Worm (Caenorhabditis elegans) whole organism, L3 larva: ENCODE results near the gene T13C5.9.
A peak's percentile ranks its signal among the peaks of the same experiment; 100 is the strongest.

Experiments
- ZK546.5 ChIP-seq: sonication (generic microtip); optimal IDR thresholded peaks from 2 replicates; lab custom pipeline; 2017; ENCODE audit warnings: missing biosample characterization, missing genetic modification characterization
- aly-2 ChIP-seq: fragments of 150-350 bp; optimal IDR thresholded peaks from 2 replicates; lab custom pipeline; 2014; ENCODE audit warnings: missing biosample characterization, missing genetic modification characterization
- ceh-16 ChIP-seq: sonication (generic microtip); optimal IDR thresholded peaks from 2 replicates; lab custom pipeline; 2017; ENCODE audit warnings: missing biosample characterization, missing genetic modification characterization
- ceh-28 ChIP-seq: fragments of 150-350 bp; optimal IDR thresholded peaks from 2 replicates; lab custom pipeline; 2014; ENCODE audit warnings: missing biosample characterization, missing genetic modification reagents, missing genetic modification characterization
- ceh-9 ChIP-seq: sonication (generic microtip); optimal IDR thresholded peaks from 2 replicates; lab custom pipeline; 2018; ENCODE audit warnings: missing biosample characterization, missing genetic modification characterization
- egl-5 ChIP-seq: fragments of 150-350 bp; optimal IDR thresholded peaks from 2 replicates; lab custom pipeline; 2017; ENCODE audit warnings: missing biosample characterization, missing genetic modification reagents, missing genetic modification characterization, inconsistent platforms
- elt-2 ChIP-seq: sonication (generic microtip); optimal IDR thresholded peaks from 2 replicates; lab custom pipeline; 2016; ENCODE audit warnings: missing genetic modification reagents, mild to moderate bottlenecking, missing genetic modification characterization, missing compliant biosample characterization
- eor-1 ChIP-seq, 2 experiments: fragments of 150-350 bp; optimal IDR thresholded peaks; 2 replicates each; lab custom pipeline; 2014 to 2018; ENCODE audit warnings: missing biosample characterization in 2 of 2, missing genetic modification characterization in 2 of 2
- fkh-10 ChIP-seq: sonication (generic microtip); optimal IDR thresholded peaks from 2 replicates; lab custom pipeline; 2017; ENCODE audit warnings: missing biosample characterization, missing genetic modification reagents, missing genetic modification characterization
- hmg-11 ChIP-seq: sonication (generic microtip); optimal IDR thresholded peaks from 2 replicates; lab custom pipeline; 2016; ENCODE audit warnings: missing genetic modification characterization, missing compliant biosample characterization
- jun-1 ChIP-seq: fragments of 150-350 bp; optimal IDR thresholded peaks from 2 replicates; lab custom pipeline; 2014; ENCODE audit warnings: missing biosample characterization, missing genetic modification reagents, missing genetic modification characterization
- lin-15B ChIP-seq: fragments of 150-350 bp; optimal IDR thresholded peaks from 2 replicates; lab custom pipeline; 2014; ENCODE audit warnings: missing biosample characterization, missing genetic modification characterization
- lin-39 ChIP-seq: fragments of 150-350 bp; optimal IDR thresholded peaks from 2 replicates; lab custom pipeline; 2018; ENCODE audit warnings: missing biosample characterization, missing genetic modification reagents, missing genetic modification characterization
- lsy-12 ChIP-seq: sonication (generic microtip); optimal IDR thresholded peaks from 2 replicates; lab custom pipeline; 2016; ENCODE audit warnings: mild to moderate bottlenecking, missing genetic modification characterization, missing compliant biosample characterization
- mdl-1 ChIP-seq: fragments of 150-350 bp; optimal IDR thresholded peaks from 2 replicates; lab custom pipeline; 2014; ENCODE audit warnings: missing biosample characterization, missing genetic modification characterization
- mml-1 ChIP-seq: fragments of 150-350 bp; sonication (generic microtip); optimal IDR thresholded peaks from 3 replicates; lab custom pipeline; 2014; ENCODE audit warnings: missing biosample characterization, missing genetic modification characterization
- nfya-1 ChIP-seq: sonication (generic microtip); optimal IDR thresholded peaks from 2 replicates; lab custom pipeline; 2017; ENCODE audit warnings: missing genetic modification characterization, mild to moderate bottlenecking, missing compliant biosample characterization, antibody characterized with exemption, moderate library complexity; ENCODE audit not compliant: insufficient read depth
- nhr-11 ChIP-seq: fragments of 150-350 bp; optimal IDR thresholded peaks from 2 replicates; lab custom pipeline; 2014; ENCODE audit warnings: missing biosample characterization, missing genetic modification characterization
- nhr-12 ChIP-seq: fragments of 150-350 bp; optimal IDR thresholded peaks from 2 replicates; lab custom pipeline; 2014; ENCODE audit warnings: missing biosample characterization, missing genetic modification characterization
- nhr-237 ChIP-seq: fragments of 150-350 bp; optimal IDR thresholded peaks from 2 replicates; lab custom pipeline; 2014; ENCODE audit warnings: missing biosample characterization, missing genetic modification characterization
- nhr-25 ChIP-seq: sonication (generic microtip); optimal IDR thresholded peaks from 2 replicates; lab custom pipeline; 2017; ENCODE audit warnings: missing biosample characterization, missing genetic modification characterization
- nhr-28 ChIP-seq: fragments of 150-350 bp; optimal IDR thresholded peaks from 2 replicates; lab custom pipeline; 2014; ENCODE audit warnings: missing biosample characterization, missing genetic modification characterization
- nhr-43 ChIP-seq: sonication (generic microtip); optimal IDR thresholded peaks from 2 replicates; lab custom pipeline; 2016; ENCODE audit warnings: mild to moderate bottlenecking, missing genetic modification characterization, missing compliant biosample characterization; ENCODE audit not compliant: poor library complexity, severe bottlenecking
- nhr-76 ChIP-seq: fragments of 150-350 bp; sonication (generic microtip); optimal IDR thresholded peaks from 5 replicates; lab custom pipeline; 2014; ENCODE audit warnings: missing biosample characterization, missing genetic modification characterization
- nhr-77 ChIP-seq: fragments of 150-350 bp; optimal IDR thresholded peaks from 2 replicates; lab custom pipeline; 2014; ENCODE audit warnings: missing biosample characterization, missing genetic modification characterization
- pha-4 ChIP-seq: fragments of 150-350 bp; optimal IDR thresholded peaks from 2 replicates; lab custom pipeline; 2014; ENCODE audit warnings: missing biosample characterization, missing genetic modification reagents, missing genetic modification characterization
- pqm-1 ChIP-seq: fragments of 150-350 bp; optimal IDR thresholded peaks from 2 replicates; lab custom pipeline; 2017; ENCODE audit warnings: missing biosample characterization, missing genetic modification characterization, inconsistent platforms
- skn-1 ChIP-seq: fragments of 150-350 bp; optimal IDR thresholded peaks from 2 replicates; lab custom pipeline; 2014; ENCODE audit warnings: missing biosample characterization, missing genetic modification characterization
- snpc-4 ChIP-seq: fragments of 150-350 bp; optimal IDR thresholded peaks from 2 replicates; lab custom pipeline; 2014; ENCODE audit warnings: missing biosample characterization, missing genetic modification characterization
- tbx-2 ChIP-seq: sonication (generic microtip); optimal IDR thresholded peaks from 2 replicates; lab custom pipeline; 2016; ENCODE audit warnings: mild to moderate bottlenecking, missing genetic modification characterization, missing compliant biosample characterization
- unc-39 ChIP-seq: sonication (generic microtip); optimal IDR thresholded peaks from 4 replicates; lab custom pipeline; 2017; ENCODE audit warnings: missing biosample characterization, missing genetic modification characterization
- zag-1 ChIP-seq: fragments of 150-350 bp; optimal IDR thresholded peaks from 2 replicates; lab custom pipeline; 2014; ENCODE audit warnings: missing biosample characterization, missing genetic modification characterization
- ztf-11 ChIP-seq: fragments of 150-350 bp; optimal IDR thresholded peaks from 2 replicates; lab custom pipeline; 2014; ENCODE audit warnings: missing biosample characterization, missing genetic modification characterization
- ztf-4 ChIP-seq: fragments of 150-350 bp; optimal IDR thresholded peaks from 2 replicates; lab custom pipeline; 2014; ENCODE audit warnings: missing biosample characterization, missing genetic modification characterization

T13C5.9 gene

DNA sequence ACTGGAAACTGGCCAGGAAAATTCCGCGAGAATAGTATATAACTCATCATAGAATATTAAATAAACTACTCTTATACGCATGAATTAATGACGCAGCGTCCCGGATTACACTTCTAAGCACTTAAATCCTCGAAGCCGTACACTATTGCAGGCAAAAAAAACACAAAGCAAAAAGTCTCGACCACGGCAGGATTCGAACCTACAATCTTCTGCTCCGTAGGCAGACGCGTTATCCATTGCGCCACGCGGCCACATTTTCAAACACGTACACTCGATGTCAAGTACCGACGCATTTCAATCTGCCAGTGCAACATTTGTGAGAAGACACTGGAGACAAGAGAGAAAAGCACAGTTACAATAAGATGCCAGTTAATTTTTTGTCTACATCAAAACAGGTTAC, 29.8 kb downstream of the T13C5.9 start (continued):
- TF ChIP-seq ztf-11 (tag; lab: Kevin White, UChicago), result no peak

DNA sequence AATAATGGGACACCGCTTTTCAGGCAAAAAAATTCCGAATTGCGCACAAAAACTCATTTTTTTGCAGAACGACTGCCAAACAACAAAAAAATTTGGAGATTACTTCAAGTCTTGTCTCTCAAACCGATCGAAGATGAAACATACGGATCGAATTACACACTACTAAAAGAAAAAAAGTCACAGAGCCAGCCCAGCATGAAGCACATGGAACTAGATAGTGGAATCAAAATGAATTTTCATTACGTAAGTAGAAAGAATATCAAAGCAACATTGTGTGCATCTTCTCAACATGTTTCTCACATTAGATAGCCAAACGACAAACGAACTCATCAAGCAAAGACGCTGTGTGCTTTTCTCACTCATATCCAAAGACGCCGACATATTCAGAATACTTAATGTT, 31.0 kb downstream of the T13C5.9 start:
- no peak for TF ChIP-seq nhr-28 (tag; lab: Kevin White, UChicago)
- no peak for TF ChIP-seq hmg-11 (tag; lab: Kevin White, UChicago)
- TF ChIP-seq pha-4 (tag; lab: Kevin White, UChicago), result no peak
- TF ChIP-seq nhr-237 (tag; lab: Kevin White, UChicago), result no peak
- TF ChIP-seq ceh-28 (tag; lab: Kevin White, UChicago), result no peak
- no peak for TF ChIP-seq ztf-4 (tag; lab: Kevin White, UChicago)
- no peak for TF ChIP-seq elt-2 (tag; lab: Kevin White, UChicago)
- TF ChIP-seq nhr-25 (tag; lab: Kevin White, UChicago), result no peak
- no peak for TF ChIP-seq mdl-1 (tag; lab: Kevin White, UChicago)
- no peak for TF ChIP-seq nhr-43 (tag; lab: Kevin White, UChicago)
- no peak for TF ChIP-seq lin-15B
- TF ChIP-seq tbx-2 (tag; lab: Kevin White, UChicago), result no peak
- no peak for TF ChIP-seq mml-1 (tag; lab: Kevin White, UChicago)
- no peak for TF ChIP-seq jun-1
- TF ChIP-seq nhr-12, result no peak
- TF ChIP-seq unc-39 (tag; lab: Kevin White, UChicago), result no peak
- TF ChIP-seq nhr-11 (tag; lab: Kevin White, UChicago), result no peak

DNA sequence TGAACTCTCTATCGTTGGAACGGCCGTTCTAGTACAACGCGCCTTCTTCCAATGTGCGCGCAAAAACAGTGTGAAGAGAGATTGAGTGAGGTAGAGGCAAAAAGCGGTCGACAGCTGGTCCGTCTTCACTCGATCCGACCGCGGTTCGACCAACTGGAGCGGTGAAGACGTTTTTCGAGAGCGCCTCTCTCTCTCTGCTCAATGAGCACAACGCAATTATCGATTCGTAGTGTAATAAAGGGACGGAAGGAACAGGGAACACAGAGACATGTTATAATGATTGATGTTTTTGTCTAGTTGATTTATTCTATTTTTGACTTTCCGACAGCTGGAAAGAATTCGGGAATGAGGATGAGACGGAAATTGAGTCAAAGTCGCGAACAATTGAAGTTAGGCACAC, 34.8 kb downstream of the T13C5.9 start:
- TF ChIP-seq lin-39 (tag; lab: Kevin White, UChicago) (peak; percentile 6), nhr-43 (tag; lab: Kevin White, UChicago) (no peak)
- TF ChIP-seq, all 47 proteins: peak for 1

DNA sequence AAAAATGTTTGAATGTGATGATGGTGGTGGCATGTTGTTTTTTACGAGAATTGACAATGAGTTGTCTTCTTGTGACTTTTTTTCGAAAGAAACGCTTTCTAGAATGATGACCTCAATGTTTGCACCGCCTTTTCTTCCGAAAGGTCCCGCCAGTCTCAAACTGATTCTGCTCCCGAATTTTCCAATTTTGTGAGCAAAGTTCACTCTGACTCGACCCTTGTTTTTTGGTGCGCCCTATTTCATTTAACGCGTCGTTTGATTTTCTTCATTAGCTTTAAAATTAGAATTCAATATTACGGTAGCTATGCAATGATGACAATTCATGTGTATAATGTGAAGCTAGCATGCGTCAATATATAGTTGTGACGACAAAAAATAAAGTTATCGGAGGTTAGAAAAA, 40.6 kb downstream of the T13C5.9 start, which contains the start of gene lite-1:
TSS of gene lite-1 (minus strand) at position 101 of the 400 bp plus-strand sequence.
- no peak for TF ChIP-seq jun-1
- no peak for TF ChIP-seq ztf-11 (tag; lab: Kevin White, UChicago)
- TF ChIP-seq skn-1 (tag; lab: Kevin White, UChicago), result no peak
- TF ChIP-seq, all 47 proteins: peak for 0

DNA sequence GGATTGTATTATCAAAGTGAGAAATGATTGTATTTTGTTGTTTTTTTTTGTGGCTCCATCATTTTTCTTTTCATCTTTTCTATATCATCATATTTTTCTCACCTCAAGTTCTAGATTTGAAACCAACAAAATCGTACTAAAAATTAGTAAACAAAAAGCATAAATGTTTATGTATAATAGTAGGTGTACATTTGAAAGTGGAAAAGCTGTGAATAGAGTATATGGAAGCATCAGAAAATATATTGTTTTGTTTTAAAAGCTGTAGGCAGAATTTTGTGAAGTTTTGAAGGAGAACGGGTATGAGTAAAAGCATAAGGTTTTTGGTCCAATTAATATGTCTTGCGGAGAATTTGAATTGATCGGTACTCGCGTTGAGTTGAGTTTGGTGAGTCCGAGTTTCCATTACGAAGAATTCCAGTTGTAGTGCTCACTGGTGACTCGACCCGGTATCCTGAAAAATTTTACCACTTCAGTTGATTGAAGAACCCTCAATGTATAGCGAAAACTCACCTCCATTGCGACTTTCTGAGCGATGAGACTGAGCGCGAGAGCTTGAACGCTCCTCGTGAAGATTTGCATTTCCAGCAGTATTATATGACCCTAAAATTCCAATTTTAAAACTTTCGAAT, 43.1 kb downstream of the T13C5.9 start, which contains the start of gene C14F11.4:
TSS of gene C14F11.4 (minus strand) at position 51 of the 629 bp plus-strand sequence.
- TF ChIP-seq ZK546.5 (tag; lab: Kevin White, UChicago), result no peak
- no peak for TF ChIP-seq zag-1 (tag; lab: Kevin White, UChicago)
- no peak for TF ChIP-seq nhr-12
- no peak for TF ChIP-seq ceh-9 (tag; lab: Kevin White, UChicago)
- TF ChIP-seq ceh-16 (tag; lab: Kevin White, UChicago), result no peak
- TF ChIP-seq aly-2 (tag; lab: Kevin White, UChicago), result no peak
- TF ChIP-seq snpc-4 (tag; lab: Kevin White, UChicago), result no peak
- no peak for TF ChIP-seq nhr-77 (tag; lab: Kevin White, UChicago)
- TF ChIP-seq nhr-25 (tag; lab: Kevin White, UChicago), result no peak
- no peak for TF ChIP-seq egl-5 (tag; lab: Kevin White, UChicago)
- TF ChIP-seq fkh-10, result no peak
- no peak for TF ChIP-seq lin-39 (tag; lab: Kevin White, UChicago)
- no peak for TF ChIP-seq nhr-237 (tag; lab: Kevin White, UChicago)
- TF ChIP-seq nhr-28 (tag; lab: Kevin White, UChicago), result no peak

DNA sequence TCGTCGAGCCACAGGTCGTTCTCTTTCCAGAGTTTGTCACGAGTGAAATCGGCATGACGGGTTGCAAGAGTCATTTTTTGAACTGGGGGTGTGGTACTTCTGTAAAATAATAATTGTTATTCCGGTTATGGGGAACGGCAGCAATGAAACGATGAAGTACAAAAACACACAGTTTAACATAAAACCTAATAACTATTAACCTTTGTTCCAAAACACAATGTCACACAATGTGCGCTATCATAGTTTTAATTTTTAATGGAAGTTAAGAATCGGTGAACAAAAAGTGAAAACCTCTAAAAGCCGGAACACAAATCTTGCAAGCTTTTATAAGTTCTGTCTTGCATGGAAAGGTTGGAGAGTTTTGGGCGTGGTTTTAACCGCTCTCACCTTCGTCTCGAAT, 45.4 kb downstream of the T13C5.9 start, which contains the start of gene hsp-43:
TSS of gene hsp-43 (minus strand) at position 101 of the 400 bp plus-strand sequence.
- TF ChIP-seq lsy-12 (tag; lab: Kevin White, UChicago) (no peak), nhr-11 (tag; lab: Kevin White, UChicago) (no peak), mml-1 (tag; lab: Kevin White, UChicago) (no peak), eor-1 (tag; optimal IDR thresholded peaks at IDR 0.05; lab: Kevin White, UChicago) (no peak), pqm-1 (tag; lab: Kevin White, UChicago) (no peak), ceh-9 (tag; lab: Kevin White, UChicago) (no peak), ceh-16 (tag; lab: Kevin White, UChicago) (no peak), nfya-1 (no peak), lin-15B (no peak), nhr-43 (tag; lab: Kevin White, UChicago) (no peak), nhr-25 (tag; lab: Kevin White, UChicago) (no peak), nhr-76 (tag; lab: Kevin White, UChicago) (no peak)
